Fruit fly (Drosophila melanogaster): ENCODE measurements around the gene CG1265.

The CG1265 gene

DNA sequence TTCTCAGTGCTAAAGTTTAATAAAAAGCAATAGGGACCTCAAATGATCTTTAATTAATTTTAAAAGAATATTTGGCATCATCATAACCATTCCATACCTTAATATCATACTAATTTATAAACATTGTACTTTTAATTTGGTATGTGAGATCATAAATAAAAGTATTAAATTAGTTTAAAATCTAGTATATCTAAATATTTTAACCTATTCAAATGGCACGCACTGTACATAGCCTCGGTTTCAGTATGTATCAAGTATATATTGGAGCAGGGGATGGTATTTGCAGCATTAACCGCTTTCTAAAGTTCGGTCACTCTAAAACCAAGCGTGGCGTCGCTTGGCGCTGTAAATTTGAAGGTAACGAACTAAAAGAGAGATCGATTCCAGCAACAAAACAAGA lies 12.1 kb upstream of the CG1265 start, which contains the start of gene pav (continued):
- TF ChIP-seq Taf1 (GFP tag; IDR thresholded peaks at IDR 0.05) (peak; percentile 39; the same call in 1 of the 2 replicates), Hr78 (GFP tag; optimal IDR thresholded peaks at IDR 0.05) (no peak), CG2199 (GFP tag; IDR thresholded peaks at IDR 0.05) (no peak), jing (GFP tag; optimal IDR thresholded peaks at IDR 0.05) (no peak), cas (GFP tag; IDR thresholded peaks at IDR 0.05) (peak; percentile 29; the same call in 1 of the 2 replicates), CG9932 (GFP tag; IDR thresholded peaks at IDR 0.05) (peak; percentile 53), Myb (GFP tag; optimal IDR thresholded peaks at IDR 0.05) (peak; percentile 39), gfzf (GFP tag; optimal IDR thresholded peaks at IDR 0.05) (peak; percentile 83), pzg (GFP tag; optimal IDR thresholded peaks at IDR 0.05) (peak; percentile 77), CG15479 (GFP tag; optimal IDR thresholded peaks at IDR 0.05) (no peak), Mes4 (GFP tag; optimal IDR thresholded peaks at IDR 0.05) (no peak), CG34422 (GFP tag; IDR thresholded peaks at IDR 0.05) (0 out of 3 replicates have a peak, but pooled peaks have one; percentile 29), CG12391 (tag; optimal IDR thresholded peaks at IDR 0.05) (peak; percentile 73), dysf (GFP tag; IDR thresholded peaks at IDR 0.05) (peak; percentile 70; the same call in 2 of the 3 replicates), CG1024 (GFP tag; IDR thresholded peaks at IDR 0.05) (0 out of 2 replicates have a peak, but pooled peaks have one; percentile 18), CG12155 (GFP tag; optimal IDR thresholded peaks at IDR 0.05) (peak; percentile 19), seq (GFP tag; IDR thresholded peaks at IDR 0.05) (no peak), CG32772 (GFP tag; IDR thresholded peaks at IDR 0.05) (0 out of 2 replicates have a peak, but pooled peaks have one; percentile 27), tgo (GFP tag; IDR thresholded peaks at IDR 0.05) (peak; percentile 30; the same call in 1 of the 3 replicates), CG30431 (GFP tag; optimal IDR thresholded peaks at IDR 0.05) (no peak), CG2116 (GFP tag; optimal IDR thresholded peaks at IDR 0.05) (peak; percentile 4), CG18011 (GFP tag; optimal IDR thresholded peaks at IDR 0.05) (no peak), CG10267 (tag; optimal IDR thresholded peaks at IDR 0.05) (peak; percentile 61), dm (GFP tag; optimal IDR thresholded peaks at IDR 0.05) (peak; percentile 51), CG12299 (tag; optimal IDR thresholded peaks at IDR 0.05) (peak; percentile 6), CG15011 (GFP tag; optimal IDR thresholded peaks at IDR 0.05) (no peak), slbo (GFP tag; IDR thresholded peaks at IDR 0.05) (peak; percentile 40; the same call in 1 of the 2 replicates), zf30C (GFP tag; optimal IDR thresholded peaks at IDR 0.05) (no peak), CG7372 (GFP tag; IDR thresholded peaks at IDR 0.05) (peak; percentile 58), gsb (GFP tag; IDR thresholded peaks at IDR 0.05) (no peak), Hr3 (GFP tag; optimal IDR thresholded peaks at IDR 0.05) (peak; percentile 18), CG12104 (GFP tag; optimal IDR thresholded peaks at IDR 0.05) (peak; percentile 18), ase (GFP tag; IDR thresholded peaks at IDR 0.05) (peak; percentile 38; the same call in 1 of the 3 replicates), CG9817 (tag; optimal IDR thresholded peaks at IDR 0.05) (peak; percentile 50), stwl (tag; optimal IDR thresholded peaks at IDR 0.05) (peak; percentile 39), CG1233 (GFP tag; optimal IDR thresholded peaks at IDR 0.05) (no peak), CG9797 (GFP tag; optimal IDR thresholded peaks at IDR 0.05) (peak; percentile 79), CG15514 (GFP tag; optimal IDR thresholded peaks at IDR 0.05) (peak; percentile 58), MBD-R2 (GFP tag; IDR thresholded peaks at IDR 0.05) (peak; percentile 63; the same call in 1 of the 2 replicates), Ada2b (GFP tag; IDR thresholded peaks at IDR 0.05) (peak; percentile 56), Atf6 (GFP tag; IDR thresholded peaks at IDR 0.05) (peak; percentile 26; the same call in 1 of the 2 replicates), onecut (GFP tag; IDR thresholded peaks at IDR 0.05) (peak; percentile 24; the same call in 1 of the 2 replicates), Bteb2 (GFP tag; optimal IDR thresholded peaks at IDR 0.05) (no peak), al (GFP tag; IDR thresholded peaks at IDR 0.05) (0 out of 2 replicates have a peak, but pooled peaks have one; percentile 26), CG10431 (GFP tag; optimal IDR thresholded peaks at IDR 0.05) (no peak), Xbp1 (GFP tag; optimal IDR thresholded peaks at IDR 0.05) (peak; percentile 40), Chrac-16 (GFP tag; optimal IDR thresholded peaks at IDR 0.05) (peak; percentile 14), BtbVII (GFP tag; optimal IDR thresholded peaks at IDR 0.05) (no peak), Max (GFP tag; optimal IDR thresholded peaks at IDR 0.05) (peak; percentile 27), CG3995 (GFP tag; optimal IDR thresholded peaks at IDR 0.05) (peak; percentile 5), sisA (GFP tag; IDR thresholded peaks at IDR 0.05) (0 out of 2 replicates have a peak, but pooled peaks have one; percentile 33)
